Fruit fly (Drosophila melanogaster) Kc167 (cell line): Measurements from ENCODE around the gene CG5906.

ENCODE experiments used
- h ChIP-seq: fragments of >200 bp; optimal IDR thresholded peaks from 3 replicates; lab custom pipeline; 2018; ENCODE audit warnings: missing external identifiers
- insv ChIP-seq: fragments of >200 bp; optimal IDR thresholded peaks from 3 replicates; lab custom pipeline; 2018; ENCODE audit warnings: missing external identifiers
- psq ChIP-seq: fragments of >200 bp; optimal IDR thresholded peaks from 2 replicates; lab custom pipeline; 2017; ENCODE audit warnings: missing external identifiers
- ttk ChIP-seq: sonication (Bioruptor generic); optimal IDR thresholded peaks from 2 replicates; lab custom pipeline; 2017; ENCODE audit warnings: missing external identifiers

dm6 chr3L:11871205-11871604 lies at the start of gene CG5906:
- TF ChIP-seq h (lab: Kevin White, UChicago): no peak
- no peak for TF ChIP-seq insv (lab: Kevin White, UChicago)
- TF ChIP-seq psq (lab: Kevin White, UChicago): no peak
- TF ChIP-seq ttk (lab: Kevin White, UChicago): no peak
